Fruit fly (Drosophila melanogaster) whole organism, prepupa: ENCODE measurements around the gene CG32712.

Source experiments
- Blimp-1 ChIP-seq: fragments of 200-800 bp; sonication (Bioruptor generic); optimal IDR thresholded peaks from 3 replicates; lab custom pipeline; 2017; ENCODE audit warnings: missing biosample characterization, missing genetic modification characterization, mild to moderate bottlenecking, moderate library complexity, missing genetic modification reagents
- CG10669 ChIP-seq: fragments of 200-800 bp; sonication (Bioruptor generic); optimal IDR thresholded peaks from 3 replicates; lab custom pipeline; 2018; ENCODE audit warnings: missing biosample characterization, mild to moderate bottlenecking, missing genetic modification characterization, moderate library complexity
- CG11294 ChIP-seq: fragments of 200-800 bp; sonication (Bioruptor generic); IDR thresholded peaks from 2 replicates; pipeline ENCODE4 v1.3.6; 2022; ENCODE audit warnings: missing biosample characterization, missing genetic modification characterization
- CG16779 ChIP-seq: fragments of 200-800 bp; sonication (Bioruptor generic); optimal IDR thresholded peaks from 3 replicates; lab custom pipeline; 2017; ENCODE audit warnings: missing biosample characterization, mild to moderate bottlenecking, missing genetic modification characterization
- CG3032 ChIP-seq: fragments of 200-800 bp; optimal IDR thresholded peaks from 2 replicates; lab custom pipeline; 2019; ENCODE audit warnings: missing biosample characterization, mild to moderate bottlenecking, missing genetic modification characterization, moderate library complexity
- CG31627 ChIP-seq: fragments of 200-800 bp; sonication (Bioruptor generic); optimal IDR thresholded peaks from 3 replicates; lab custom pipeline; 2016; ENCODE audit warnings: missing biosample characterization, missing genetic modification characterization
- CG32006 ChIP-seq: fragments of 200-800 bp; sonication (Bioruptor generic); optimal IDR thresholded peaks from 3 replicates; lab custom pipeline; 2017; ENCODE audit warnings: missing biosample characterization, mild to moderate bottlenecking, missing genetic modification characterization
- CG34406 ChIP-seq: fragments of 200-800 bp; sonication (Bioruptor generic); optimal IDR thresholded peaks from 3 replicates; lab custom pipeline; 2016; ENCODE audit warnings: missing biosample characterization, missing genetic modification characterization
- CG3919 ChIP-seq: fragments of 200-800 bp; sonication (Bioruptor generic); optimal IDR thresholded peaks from 3 replicates; lab custom pipeline; 2016; ENCODE audit warnings: missing biosample characterization, missing genetic modification characterization
- CG6163 ChIP-seq: fragments of 200-800 bp; sonication (Bioruptor generic); IDR thresholded peaks from 3 replicates; pipeline ENCODE4 v1.3.6; 2022; ENCODE audit warnings: missing biosample characterization, missing genetic modification characterization
- CG6854 ChIP-seq: fragments of 200-800 bp; sonication (Bioruptor generic); optimal IDR thresholded peaks from 2 replicates; lab custom pipeline; 2017; ENCODE audit warnings: missing biosample characterization, mild to moderate bottlenecking, missing genetic modification characterization
- CG8119 ChIP-seq: fragments of 200-800 bp; sonication (Bioruptor generic); IDR thresholded peaks from 3 replicates; pipeline ENCODE4 v1.3.6; 2022; ENCODE audit warnings: missing biosample characterization, missing genetic modification characterization
- CG8319 ChIP-seq: fragments of 200-800 bp; sonication (Bioruptor generic); optimal IDR thresholded peaks from 3 replicates; lab custom pipeline; 2016; ENCODE audit warnings: missing biosample characterization, missing genetic modification characterization
- CG9139 ChIP-seq: fragments of 200-800 bp; sonication (Bioruptor generic); optimal IDR thresholded peaks from 3 replicates; lab custom pipeline; 2017; ENCODE audit warnings: missing biosample characterization, mild to moderate bottlenecking, missing genetic modification characterization
- Eip75B ChIP-seq: fragments of 200-800 bp; sonication (Bioruptor generic); optimal IDR thresholded peaks from 3 replicates; lab custom pipeline; 2016; ENCODE audit warnings: missing biosample characterization, missing genetic modification characterization
- Eip78C ChIP-seq: fragments of 200-800 bp; sonication (Bioruptor generic); peaks from one replicate; lab custom pipeline; 2016; ENCODE audit warnings: missing biosample characterization, missing genetic modification characterization
- Ets21C ChIP-seq: fragments of 200-800 bp; sonication (Bioruptor generic); optimal IDR thresholded peaks from 3 replicates; lab custom pipeline; 2016; ENCODE audit warnings: missing biosample characterization, missing genetic modification characterization
- Hr38 ChIP-seq: sonication (Bioruptor generic); optimal IDR thresholded peaks from 2 replicates; lab custom pipeline; 2016; ENCODE audit warnings: missing biosample characterization, missing genetic modification characterization
- Met ChIP-seq: fragments of 200-800 bp; sonication (Bioruptor generic); optimal IDR thresholded peaks from 3 replicates; lab custom pipeline; 2016; ENCODE audit warnings: missing biosample characterization, missing genetic modification characterization
- OdsH ChIP-seq: fragments of 200-800 bp; sonication (Bioruptor generic); optimal IDR thresholded peaks from 3 replicates; lab custom pipeline; 2016; ENCODE audit warnings: missing biosample characterization, missing genetic modification characterization
- Smox ChIP-seq: fragments of 200-800 bp; sonication (Bioruptor generic); optimal IDR thresholded peaks from 3 replicates; lab custom pipeline; 2016; ENCODE audit warnings: missing biosample characterization, missing genetic modification characterization
- Sox102F ChIP-seq: fragments of 200-800 bp; sonication (Bioruptor generic); optimal IDR thresholded peaks from 2 replicates; lab custom pipeline; 2016; ENCODE audit warnings: missing biosample characterization, mild to moderate bottlenecking, missing genetic modification characterization
- Sox14 ChIP-seq: fragments of 200-800 bp; sonication (Bioruptor generic); optimal IDR thresholded peaks from 3 replicates; lab custom pipeline; 2016; ENCODE audit warnings: missing biosample characterization, missing genetic modification characterization
- Sox15 ChIP-seq: fragments of 200-800 bp; sonication (Bioruptor generic); optimal IDR thresholded peaks from 3 replicates; lab custom pipeline; 2016; ENCODE audit warnings: missing biosample characterization, missing genetic modification characterization
- achi ChIP-seq: fragments of 200-800 bp; sonication (Bioruptor generic); optimal IDR thresholded peaks from 3 replicates; lab custom pipeline; 2016; ENCODE audit warnings: missing biosample characterization, missing genetic modification characterization
- eg ChIP-seq: fragments of 200-800 bp; sonication (Bioruptor generic); IDR thresholded peaks from 3 replicates; pipeline ENCODE4 v1.3.6; 2022; ENCODE audit warnings: missing biosample characterization, missing genetic modification characterization
- esn ChIP-seq: fragments of 200-800 bp; sonication (Bioruptor generic); optimal IDR thresholded peaks from 2 replicates; lab custom pipeline; 2016; ENCODE audit warnings: missing biosample characterization, mild to moderate bottlenecking, missing genetic modification characterization, moderate library complexity
- fd59A ChIP-seq: fragments of 200-800 bp; sonication (Bioruptor generic); optimal IDR thresholded peaks from 2 replicates; lab custom pipeline; 2017; ENCODE audit warnings: missing biosample characterization, mild to moderate bottlenecking, missing genetic modification characterization, missing genetic modification reagents
- fd85E ChIP-seq: fragments of 200-800 bp; sonication (Bioruptor generic); optimal IDR thresholded peaks from 3 replicates; lab custom pipeline; 2016; ENCODE audit warnings: missing biosample characterization, missing genetic modification characterization
- fkh ChIP-seq: fragments of 200-800 bp; sonication (Bioruptor generic); optimal IDR thresholded peaks from 3 replicates; lab custom pipeline; 2017; ENCODE audit warnings: missing biosample characterization, mild to moderate bottlenecking, missing genetic modification characterization, moderate library complexity
- net ChIP-seq: fragments of 200-800 bp; sonication (Bioruptor generic); optimal IDR thresholded peaks from 3 replicates; lab custom pipeline; 2016; ENCODE audit warnings: missing biosample characterization, missing genetic modification characterization
- pdm3 ChIP-seq: fragments of 200-800 bp; sonication (Bioruptor generic); optimal IDR thresholded peaks from 3 replicates; lab custom pipeline; 2016; ENCODE audit warnings: missing biosample characterization, missing genetic modification characterization
- salr ChIP-seq, 2 experiments: fragments of 200-800 bp; sonication (Bioruptor generic); optimal IDR thresholded peaks; 3 replicates each; lab custom pipeline; 2016 to 2018; ENCODE audit warnings: missing biosample characterization in 2 of 2, missing genetic modification characterization in 2 of 2, mild to moderate bottlenecking in 1 of 2
- ss ChIP-seq, 2 experiments: fragments of 200-800 bp; sonication (Bioruptor generic); optimal IDR thresholded peaks; 2 replicates in 1 of 2; 3 replicates in 1 of 2; lab custom pipeline; 2017 to 2018; ENCODE audit warnings: mild to moderate bottlenecking in 2 of 2, missing biosample characterization in 2 of 2, missing genetic modification characterization in 2 of 2, moderate library complexity in 1 of 2
- svp ChIP-seq: fragments of 200-800 bp; sonication (Bioruptor generic); peaks from one replicate; lab custom pipeline; 2016; ENCODE audit warnings: missing biosample characterization, missing genetic modification characterization

CG32712 gene

DNA sequence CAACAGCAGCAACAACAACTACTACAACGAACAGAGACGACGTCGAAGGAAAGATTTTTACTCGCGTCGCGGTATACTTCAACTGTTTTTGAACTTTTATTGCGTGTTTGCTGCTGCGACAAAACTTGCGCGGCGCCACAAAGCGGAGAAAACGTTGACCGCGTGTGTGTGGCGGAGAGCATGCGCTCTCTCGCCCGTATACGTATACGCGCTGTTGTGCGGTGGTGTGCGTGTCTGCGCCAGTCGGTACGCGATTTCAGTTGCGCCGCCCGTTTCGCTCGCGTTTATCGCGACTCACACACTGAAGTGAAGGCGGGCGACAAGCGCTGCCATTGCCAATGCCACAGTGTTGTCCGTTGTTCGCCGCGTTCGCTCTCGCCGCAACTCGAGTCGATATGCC, 23.8 kb downstream of the CG32712 start (continued):
- no peak for TF ChIP-seq pdm3 (GFP tag; lab: Kevin White, UChicago)
- TF ChIP-seq svp (GFP tag; lab: Kevin White, UChicago), result no peak
- peak; percentile 14 for TF ChIP-seq Eip75B
- peak; percentile 78 for TF ChIP-seq CG9139 (GFP tag; lab: Kevin White, UChicago)
- TF ChIP-seq CG31627 (GFP tag; lab: Kevin White, UChicago), result no peak
- TF ChIP-seq CG3032 (tag; lab: Kevin White, UChicago), result peak; percentile 14
- peak; percentile 34 for TF ChIP-seq CG3919 (GFP tag; lab: Kevin White, UChicago)
- no peak for TF ChIP-seq Hr38 (GFP tag; lab: Kevin White, UChicago)

DNA sequence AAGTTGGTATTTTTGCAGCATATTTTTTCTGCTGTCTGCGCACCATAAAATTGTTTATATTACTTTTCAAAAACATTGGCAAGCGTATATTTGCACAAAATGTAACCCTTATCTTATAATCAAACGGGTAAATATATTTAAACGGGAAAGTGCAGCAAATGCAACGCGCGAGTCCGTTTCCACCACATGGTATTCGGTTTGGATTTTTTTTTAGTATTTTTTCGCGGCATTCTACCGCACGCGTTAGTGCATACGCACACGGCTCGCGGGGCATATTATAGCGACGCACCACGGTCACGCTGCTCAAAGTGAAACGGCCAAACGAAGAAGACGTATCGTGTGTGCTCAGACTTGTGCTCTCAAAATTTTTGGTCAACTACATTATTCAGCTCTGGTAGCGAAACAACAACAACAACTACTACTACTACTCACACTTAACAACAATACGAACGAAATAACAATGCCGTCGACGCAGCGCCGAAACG, 24.6 kb downstream of the CG32712 start, which contains the start of gene Trf2:
Trf2 (plus strand) TSS at position 302 of the 485 bp plus-strand sequence.
- TF ChIP-seq CG10669 (GFP tag; lab: Kevin White, UChicago) (no peak), Sox14 (GFP tag; lab: Kevin White, UChicago) (peak; percentile 17), esn (peak; percentile 27), eg (GFP tag; lab: Robert Waterston, UW) (0 out of 3 replicates have a peak, but pooled peaks have one; percentile 14), fkh (GFP tag; lab: Kevin White, UChicago) (no peak), CG3919 (GFP tag; lab: Kevin White, UChicago) (peak; percentile 30), CG34406 (GFP tag; lab: Kevin White, UChicago) (no peak), Eip78C (peak; percentile 49), CG8119 (GFP tag; lab: Robert Waterston, UW) (no peak), svp (GFP tag; lab: Kevin White, UChicago) (no peak)

DNA sequence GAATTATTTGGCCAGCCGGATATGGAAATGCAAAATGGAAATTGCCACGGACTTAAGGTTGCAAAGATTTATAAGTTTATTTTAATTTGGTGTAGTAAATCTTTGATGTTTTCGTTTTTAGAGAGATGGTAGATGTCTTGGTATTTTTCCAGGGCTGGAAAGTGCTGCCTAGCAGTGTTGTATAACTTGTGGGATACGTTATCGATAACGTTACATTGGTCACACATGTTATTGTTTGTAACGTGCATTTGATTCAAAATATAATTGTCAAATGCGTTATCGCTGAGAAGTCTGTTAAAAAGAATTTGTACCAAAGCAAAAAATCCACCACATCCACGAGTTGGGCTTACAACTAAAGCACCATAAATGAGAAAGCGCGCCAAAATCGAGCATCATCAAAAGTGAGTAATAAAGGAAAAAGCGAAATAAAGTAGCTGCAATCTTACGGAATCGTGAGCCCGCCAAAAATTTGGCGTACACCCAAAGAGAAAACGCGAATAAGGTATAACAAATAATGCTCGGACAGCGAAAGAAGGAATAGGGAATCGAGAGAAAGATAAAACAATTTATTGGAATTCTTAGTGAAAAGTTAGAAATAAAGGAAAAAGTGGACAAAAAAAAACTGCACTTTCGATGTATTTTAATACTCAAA, 26.4 kb downstream of the CG32712 start, which contains the start of gene PIG-T:
PIG-T (minus strand) TSS at position 140 of the 652 bp plus-strand sequence.
- TF ChIP-seq Smox (no peak), CG31627 (GFP tag; lab: Kevin White, UChicago) (no peak), eg (GFP tag; lab: Robert Waterston, UW) (no peak), CG6163 (no peak), salr (GFP tag; optimal IDR thresholded peaks at IDR 0.05; lab: Kevin White, UChicago) (no peak), CG8319 (no peak), Eip78C (peak; percentile 15), CG3919 (GFP tag; lab: Kevin White, UChicago) (peak; percentile 2), ss (GFP tag; optimal IDR thresholded peaks at IDR 0.05; lab: Kevin White, UChicago) (no peak), CG32006 (no peak), Sox15 (no peak), OdsH (no peak)

- TF ChIP-seq Met (GFP tag; lab: Kevin White, UChicago) (no peak), CG32006 (no peak), CG11294 (GFP tag; lab: Robert Waterston, UW) (0 out of 2 replicates have a peak, but pooled peaks have one; percentile 5), Ets21C (GFP tag; lab: Kevin White, UChicago) (no peak), CG6854 (GFP tag; lab: Kevin White, UChicago) (no peak), Eip78C (peak; percentile 20), achi (GFP tag; lab: Kevin White, UChicago) (no peak), CG3919 (GFP tag; lab: Kevin White, UChicago) (peak; percentile 43), Sox102F (no peak), Blimp-1 (GFP tag; lab: Kevin White, UChicago) (no peak), fd59A (no peak), ss (GFP tag; optimal IDR thresholded peaks at IDR 0.05; lab: Kevin White, UChicago) (peak in 1 of 2 experiments; percentile 6), CG16779 (tag; lab: Kevin White, UChicago) (no peak), fd85E (no peak), CG8319 (no peak), net (GFP tag; lab: Kevin White, UChicago) (no peak)
These were observed 34.5 kb downstream of the CG32712 start for dm6 chrX:8399019-8399623.
